Worm (Caenorhabditis elegans) whole organism, L4 larva: Measurements from ENCODE around the gene R04B3.2.

ENCODE experiments used
- Y105C5A.15 ChIP-seq: fragments of 200-800 bp; sonication (Bioruptor generic); IDR thresholded peaks from 2 replicates; pipeline ENCODE4 v1.3.6; 2022; ENCODE audit warnings: missing genetic modification characterization, missing compliant biosample characterization
- aha-1 ChIP-seq: fragments of 150-350 bp; peaks from one replicate; lab custom pipeline; 2014; ENCODE audit warnings: missing biosample characterization, missing genetic modification characterization
- ceh-28 ChIP-seq: fragments of 150-350 bp; optimal IDR thresholded peaks from 2 replicates; lab custom pipeline; 2014; ENCODE audit warnings: missing biosample characterization, missing genetic modification reagents, missing genetic modification characterization
- ceh-62 ChIP-seq: sonication (generic microtip); optimal IDR thresholded peaks from 2 replicates; lab custom pipeline; 2017; ENCODE audit warnings: missing biosample characterization, missing genetic modification characterization
- ceh-82 ChIP-seq: sonication (generic microtip); optimal IDR thresholded peaks from 2 replicates; lab custom pipeline; 2017; ENCODE audit warnings: missing biosample characterization, missing genetic modification characterization
- ces-1 ChIP-seq: fragments of 150-350 bp; sonication (generic microtip); optimal IDR thresholded peaks from 4 replicates; lab custom pipeline; 2014; ENCODE audit warnings: missing biosample characterization, missing genetic modification reagents, missing genetic modification characterization
- cey-2 ChIP-seq: sonication (generic microtip); optimal IDR thresholded peaks from 3 replicates; lab custom pipeline; 2017; ENCODE audit warnings: missing genetic modification characterization, mild to moderate bottlenecking, missing compliant biosample characterization, antibody characterized with exemption, borderline replicate concordance; ENCODE audit not compliant: insufficient read depth
- daf-16 ChIP-seq, 3 experiments: sonication (generic microtip); optimal IDR thresholded peaks; 2 replicates each; lab custom pipeline; 2016 to 2017; ENCODE audit warnings: missing genetic modification characterization in 3 of 3, missing genetic modification reagents in 3 of 3, mild to moderate bottlenecking in 2 of 3, missing compliant biosample characterization in 2 of 3, missing biosample characterization in 1 of 3, moderate library complexity in 1 of 3
- daf-19 ChIP-seq: fragments of 200-800 bp; sonication (Bioruptor generic); conservative IDR thresholded peaks from 2 replicates; pipeline ENCODE4 v1.3.6; 2022; ENCODE audit warnings: missing genetic modification characterization, missing compliant biosample characterization
- egl-43 ChIP-seq: fragments of 200-800 bp; sonication (Bioruptor generic); IDR thresholded peaks from 2 replicates; pipeline ENCODE4 v1.3.6; 2022; ENCODE audit warnings: missing genetic modification reagents, missing genetic modification characterization, missing compliant biosample characterization
- fkh-10 ChIP-seq: fragments of 150-350 bp; optimal IDR thresholded peaks from 2 replicates; lab custom pipeline; 2014; ENCODE audit warnings: missing biosample characterization, missing genetic modification reagents, missing genetic modification characterization
- fos-1 ChIP-seq: fragments of 150-350 bp; optimal IDR thresholded peaks from 2 replicates; lab custom pipeline; 2014; ENCODE audit warnings: missing biosample characterization, missing genetic modification characterization
- hlh-11 ChIP-seq: fragments of 200-800 bp; sonication (Bioruptor generic); optimal IDR thresholded peaks from 2 replicates; lab custom pipeline; 2018; ENCODE audit warnings: mild to moderate bottlenecking, missing genetic modification characterization, missing compliant biosample characterization
- hlh-30 ChIP-seq: sonication (generic microtip); optimal IDR thresholded peaks from 2 replicates; lab custom pipeline; 2017; ENCODE audit warnings: antibody characterized with exemption, mild to moderate bottlenecking, missing genetic modification characterization, missing compliant biosample characterization; ENCODE audit not compliant: insufficient read depth
- lin-39 ChIP-seq: fragments of 150-350 bp; optimal IDR thresholded peaks from 2 replicates; lab custom pipeline; 2014; ENCODE audit warnings: missing biosample characterization, missing genetic modification reagents, missing genetic modification characterization
- madf-5 ChIP-seq, 2 experiments: fragments of 200-800 bp; sonication (Bioruptor generic); IDR thresholded peaks; 2 replicates each; pipeline ENCODE4 v1.3.6; 2022; ENCODE audit warnings: missing compliant biosample characterization in 2 of 2, missing genetic modification characterization in 2 of 2
- madf-9 ChIP-seq: fragments of 200-800 bp; sonication (Bioruptor generic); conservative IDR thresholded peaks from 2 replicates; pipeline ENCODE4 v1.3.6; 2022; ENCODE audit warnings: missing genetic modification reagents, missing genetic modification characterization, missing compliant biosample characterization
- mdl-1 ChIP-seq, 2 experiments: fragments of 150-350 bp in 1 of 2; sonication (generic microtip) in 1 of 2; optimal IDR thresholded peaks; 2 replicates each; lab custom pipeline; 2014 to 2017; ENCODE audit warnings: missing biosample characterization in 2 of 2, missing genetic modification characterization in 2 of 2
- mes-2 ChIP-seq: sonication (generic microtip); optimal IDR thresholded peaks from 2 replicates; lab custom pipeline; 2016; ENCODE audit warnings: missing genotype, mild to moderate bottlenecking, missing genetic modification characterization, missing compliant biosample characterization; ENCODE audit not compliant: poor library complexity, severe bottlenecking
- nhr-11 ChIP-seq: fragments of 150-350 bp; optimal IDR thresholded peaks from 2 replicates; lab custom pipeline; 2014; ENCODE audit warnings: missing biosample characterization, missing genetic modification characterization
- nhr-48 ChIP-seq: sonication (generic microtip); optimal IDR thresholded peaks from 2 replicates; lab custom pipeline; 2016; ENCODE audit warnings: mild to moderate bottlenecking, missing genetic modification characterization, missing compliant biosample characterization
- php-3 ChIP-seq: fragments of 200-800 bp; sonication (Bioruptor generic); IDR thresholded peaks from 2 replicates; pipeline ENCODE4 v1.3.6; 2022; ENCODE audit warnings: missing genetic modification reagents, missing genetic modification characterization, missing compliant biosample characterization
- saeg-2 ChIP-seq: fragments of 200-800 bp; sonication (Bioruptor generic); IDR thresholded peaks from 2 replicates; pipeline ENCODE4 v1.3.6; 2022; ENCODE audit warnings: missing genetic modification reagents, missing genetic modification characterization, missing compliant biosample characterization
- spr-1 ChIP-seq: sonication (generic microtip); optimal IDR thresholded peaks from 2 replicates; lab custom pipeline; 2016; ENCODE audit warnings: mild to moderate bottlenecking, missing genetic modification characterization, missing compliant biosample characterization
- tag-97 ChIP-seq: fragments of 200-800 bp; sonication (Bioruptor generic); IDR thresholded peaks from 2 replicates; pipeline ENCODE4 v1.3.6; 2022; ENCODE audit warnings: missing genetic modification characterization, missing compliant biosample characterization
- unc-62 ChIP-seq, 3 experiments: fragments of 150-350 bp in 1 of 3; sonication (generic microtip); optimal IDR thresholded peaks in 2 of 3; peaks in 1 of 3; 1 replicate in 1 of 3; 2 replicates in 2 of 3; lab custom pipeline; 2014 to 2017; ENCODE audit warnings: missing biosample characterization in 3 of 3, missing genetic modification characterization in 3 of 3, missing genetic modification reagents in 3 of 3, missing genotype in 1 of 3
- zfp-3 ChIP-seq: fragments of 200-800 bp; sonication (Bioruptor generic); conservative IDR thresholded peaks from 2 replicates; pipeline ENCODE4 v1.3.6; 2022; ENCODE audit warnings: missing genetic modification reagents, missing genetic modification characterization, missing compliant biosample characterization
- zip-2 ChIP-seq: fragments of 150-350 bp; optimal IDR thresholded peaks from 2 replicates; lab custom pipeline; 2014; ENCODE audit warnings: missing biosample characterization, missing genetic modification characterization
- ztf-11 ChIP-seq: fragments of 150-350 bp; optimal IDR thresholded peaks from 2 replicates; lab custom pipeline; 2014; ENCODE audit warnings: missing biosample characterization, missing genetic modification characterization

Gene R04B3.2

DNA sequence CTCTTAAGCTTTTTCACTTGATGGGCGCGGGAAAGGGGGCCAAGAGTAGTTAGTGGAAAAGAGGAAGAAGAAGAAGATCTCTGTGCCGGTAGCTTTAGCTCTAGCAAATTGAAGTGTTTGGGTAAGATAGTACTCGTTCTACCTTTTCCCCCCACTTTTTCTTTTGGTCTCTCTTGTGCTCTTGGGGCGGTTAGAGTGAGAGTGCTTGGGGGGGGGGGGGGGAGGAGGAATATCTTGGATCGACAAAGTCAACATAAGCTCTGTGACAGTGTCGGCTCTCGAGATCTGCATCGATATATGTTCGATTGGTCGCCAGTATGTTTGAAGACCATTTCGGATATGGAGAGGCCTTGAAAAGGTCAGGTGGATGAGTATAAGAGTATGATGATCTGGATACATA lies 13.7 kb downstream of the R04B3.2 start, which contains the start of gene fox-1:
TSS of gene fox-1 (minus strand) at position 101 of the 400 bp plus-strand sequence.
- TF ChIP-seq fos-1 (tag; lab: Kevin White, UChicago), result no peak
- TF ChIP-seq mdl-1 (tag; optimal IDR thresholded peaks at IDR 0.05; lab: Kevin White, UChicago), result no peak
- TF ChIP-seq unc-62 (GFP tag; optimal IDR thresholded peaks at IDR 0.05 in 1 of 2; lab: Kevin White, UChicago), result no peak
- no peak for TF ChIP-seq unc-62 (tag; optimal IDR thresholded peaks at IDR 0.05; lab: Kevin White, UChicago)
- no peak for TF ChIP-seq nhr-48
- TF ChIP-seq ceh-62 (tag; lab: Kevin White, UChicago), result no peak
- TF ChIP-seq lin-39 (tag; lab: Kevin White, UChicago), result no peak
- TF ChIP-seq php-3 (GFP tag; lab: Robert Waterston, UW), result no peak
- TF ChIP-seq daf-19 (GFP tag; lab: Robert Waterston, UW), result no peak
- no peak for TF ChIP-seq zfp-3 (GFP tag; lab: Robert Waterston, UW)
- no peak for TF ChIP-seq Y105C5A.15 (GFP tag; lab: Robert Waterston, UW)
- no peak for TF ChIP-seq spr-1
- TF ChIP-seq tag-97 (GFP tag; lab: Robert Waterston, UW), result no peak
- TF ChIP-seq saeg-2 (GFP tag; lab: Robert Waterston, UW), result no peak
- TF ChIP-seq madf-5 (GFP tag; IDR thresholded peaks at IDR 0.05; lab: Robert Waterston, UW), result no peak
- TF ChIP-seq ceh-82, result no peak
- TF ChIP-seq zip-2 (tag; lab: Kevin White, UChicago), result no peak
- no peak for TF ChIP-seq nhr-11 (tag; lab: Kevin White, UChicago)
- no peak for TF ChIP-seq ces-1

DNA sequence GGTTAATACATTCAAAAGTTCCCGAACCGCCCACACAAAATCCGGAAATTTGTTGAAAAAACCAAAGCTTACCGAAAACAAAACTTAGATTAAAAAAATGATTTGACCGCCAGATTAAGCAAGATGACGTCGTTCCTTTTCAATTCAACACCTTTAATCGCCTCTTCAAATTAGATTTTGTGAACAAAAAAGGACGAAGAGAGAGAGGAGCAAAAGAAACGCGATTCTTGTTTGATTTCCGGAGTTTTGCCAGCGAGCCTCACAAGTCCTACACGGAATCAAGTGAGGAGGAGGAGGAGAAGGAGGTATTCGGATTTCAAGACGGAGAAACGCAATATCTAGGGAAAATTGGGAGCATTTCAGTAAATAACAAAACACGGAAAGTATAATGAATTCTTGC lies 16.1 kb downstream of the R04B3.2 start:
- TF ChIP-seq fkh-10, result peak; percentile 83
- no peak for TF ChIP-seq cey-2 (tag; lab: Kevin White, UChicago)
- TF ChIP-seq egl-43 (GFP tag; lab: Robert Waterston, UW), result no peak
- peak; percentile 14 for TF ChIP-seq aha-1 (tag; lab: Kevin White, UChicago)

DNA sequence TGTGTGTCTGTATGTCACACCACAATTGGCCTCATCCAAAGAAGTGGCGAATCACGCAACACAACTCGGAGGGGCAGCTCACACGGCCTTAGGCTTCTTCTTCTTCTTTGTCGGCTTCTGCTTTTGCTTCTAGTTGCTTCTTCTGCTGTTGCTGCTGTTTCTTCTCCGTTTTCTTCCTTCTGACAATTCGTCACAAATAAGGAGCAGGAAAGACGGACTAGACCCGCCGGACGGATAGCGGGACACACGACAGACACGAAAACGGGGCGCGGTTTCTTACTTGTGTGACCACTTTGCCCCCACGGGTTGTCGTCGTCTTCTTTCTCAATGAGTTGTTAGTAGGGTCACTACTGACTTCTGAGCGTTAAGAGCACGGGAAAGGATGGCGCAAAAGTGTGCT lies 17.4 kb downstream of the R04B3.2 start:
- peak; percentile 77 for TF ChIP-seq aha-1 (tag; lab: Kevin White, UChicago)
- TF ChIP-seq madf-9 (GFP tag; lab: Robert Waterston, UW), result no peak
- TF ChIP-seq hlh-30 (tag; lab: Kevin White, UChicago), result peak; percentile 11
- TF ChIP-seq, all 104 proteins: peak for 2

DNA sequence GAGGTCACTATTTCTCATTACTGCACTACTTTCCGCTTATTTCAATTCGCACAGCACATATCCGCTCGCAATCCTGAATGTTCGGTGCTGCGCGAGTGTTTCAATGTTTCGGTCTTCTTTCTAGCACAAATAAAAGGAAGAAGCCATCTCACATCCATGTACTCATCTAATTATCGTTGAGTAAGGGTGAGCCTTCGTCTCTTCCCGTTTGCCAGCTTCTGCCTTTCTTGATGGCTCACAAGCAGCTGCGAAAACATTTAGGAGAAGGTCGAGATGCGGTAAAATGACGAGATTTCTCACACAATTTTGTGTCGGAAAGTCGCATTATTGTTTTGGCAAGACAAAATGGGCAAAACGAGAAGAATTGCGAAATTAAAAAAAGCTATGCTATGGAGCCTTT lies 18.6 kb downstream of the R04B3.2 start:
- TF ChIP-seq daf-16 (GFP tag; optimal IDR thresholded peaks at IDR 0.05; lab: Kevin White, UChicago) (no peak), daf-16 (tag; optimal IDR thresholded peaks at IDR 0.05; lab: Kevin White, UChicago) (no peak), fkh-10 (peak; percentile 69), ceh-28 (tag; lab: Kevin White, UChicago) (no peak)

DNA sequence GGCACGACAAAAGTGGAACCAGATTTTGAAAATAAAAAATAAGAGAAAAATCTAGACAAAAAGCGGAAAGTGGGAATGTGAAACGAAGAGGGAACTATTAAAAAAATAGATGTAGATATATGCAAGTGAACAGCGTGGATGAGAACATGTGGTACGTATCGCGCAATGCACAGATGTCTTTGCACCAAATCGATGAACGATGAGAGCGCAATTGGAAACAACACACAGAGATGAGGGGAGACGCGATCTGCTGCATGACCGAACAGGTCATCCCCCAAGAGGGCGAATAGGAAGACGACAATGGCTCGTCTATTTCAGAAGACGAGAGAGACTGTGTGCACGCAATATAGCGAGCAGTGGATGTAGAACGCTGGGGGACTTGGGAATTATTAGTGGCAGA lies 20.8 kb downstream of the R04B3.2 start:
- no peak for TF ChIP-seq aha-1 (tag; lab: Kevin White, UChicago)

DNA sequence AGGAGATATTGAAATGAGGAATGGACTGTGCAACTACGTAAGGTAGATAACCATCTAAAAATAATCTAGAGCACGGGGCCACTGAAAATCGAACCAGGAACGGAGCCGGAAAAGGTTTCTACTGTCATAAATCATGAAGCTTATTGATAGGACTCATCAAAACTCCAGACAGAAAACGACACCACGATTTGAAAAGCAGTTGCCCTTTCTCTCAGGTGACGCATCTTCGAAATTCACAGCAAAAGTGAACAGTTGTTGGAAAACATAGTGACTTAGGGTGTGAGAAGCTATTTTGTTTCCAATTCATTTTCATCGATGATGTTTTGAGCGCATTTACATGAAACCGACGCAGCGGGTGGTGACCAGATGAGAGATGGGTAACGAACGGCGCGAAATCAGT lies 21.2 kb downstream of the R04B3.2 start:
- TF ChIP-seq unc-62 (GFP tag; optimal IDR thresholded peaks at IDR 0.05 in 1 of 2; lab: Kevin White, UChicago), result no peak
- TF ChIP-seq unc-62 (tag; optimal IDR thresholded peaks at IDR 0.05; lab: Kevin White, UChicago), result no peak
- no peak for TF ChIP-seq zip-2 (tag; lab: Kevin White, UChicago)
- no peak for TF ChIP-seq ztf-11 (tag; lab: Kevin White, UChicago)
- TF ChIP-seq mes-2, result no peak
- TF ChIP-seq ceh-82, result no peak
- TF ChIP-seq hlh-11, result peak; percentile 14
